Fruit fly (Drosophila melanogaster): ENCODE results near the gene mnb.

dm6 chrX:17875014-17875589 lies 11.9 kb downstream of the mnb start:
- TF ChIP-seq h (optimal IDR thresholded peaks at IDR 0.05) = no peak
- no peak for TF ChIP-seq Myc (optimal IDR thresholded peaks at IDR 0.05)
- TF ChIP-seq insv (optimal IDR thresholded peaks at IDR 0.05) = no peak
- TF ChIP-seq psq (optimal IDR thresholded peaks at IDR 0.05) = no peak

Data from Kc167 (cell line).